Worm (Caenorhabditis elegans) whole organism, dauer: ENCODE results near the gene F23D12.1.

ENCODE experiments used
- unc-62 ChIP-seq: sonication (generic microtip); optimal IDR thresholded peaks from 2 replicates; lab custom pipeline; 2017; ENCODE audit warnings: missing biosample characterization, missing genetic modification reagents, missing genetic modification characterization

Gene F23D12.1

DNA sequence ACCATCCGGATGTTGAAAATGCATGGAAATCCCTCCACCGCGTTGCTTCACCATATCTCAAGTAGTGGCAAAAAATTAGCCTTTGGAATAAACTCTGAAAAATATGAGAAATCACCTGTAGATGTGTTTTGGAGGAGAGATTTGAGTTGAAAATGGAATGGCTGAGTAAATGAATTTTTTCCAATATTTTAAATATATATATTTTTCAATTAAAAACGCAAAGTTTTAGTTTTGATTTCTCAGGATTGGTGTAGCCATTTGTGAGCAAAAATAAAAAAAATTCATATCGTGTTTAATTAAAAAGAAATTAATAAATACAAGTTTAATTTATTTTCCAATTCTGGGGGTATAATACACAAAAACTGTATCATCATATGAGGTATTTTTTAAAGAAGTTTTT is at the start of gene F23D12.1:
Gene F23D12.1, minus strand, starts transcription at position 101 of the 400 bp plus-strand sequence.
- TF ChIP-seq unc-62 (GFP tag; lab: Kevin White, UChicago): no peak

DNA sequence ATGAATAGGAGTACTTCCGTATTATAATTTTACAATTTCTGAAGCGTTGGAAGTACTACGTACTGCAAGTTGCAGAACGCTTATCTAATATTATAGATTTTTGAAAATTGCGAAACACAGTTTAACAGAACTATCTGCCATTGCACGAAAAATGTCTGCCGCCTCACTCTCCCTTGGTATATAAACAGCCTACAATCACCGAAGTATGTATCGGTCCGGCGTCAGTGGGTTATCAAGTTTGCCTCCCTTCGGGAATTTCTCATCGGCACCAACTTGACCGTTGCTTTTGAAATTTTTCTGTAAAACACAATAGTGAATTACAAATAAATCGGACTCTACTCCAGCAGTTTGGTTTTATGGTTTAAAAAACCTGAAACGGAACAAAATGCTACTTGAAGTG is 49.4 kb upstream of the F23D12.1 start:
- no peak for TF ChIP-seq unc-62 (GFP tag; lab: Kevin White, UChicago)

DNA sequence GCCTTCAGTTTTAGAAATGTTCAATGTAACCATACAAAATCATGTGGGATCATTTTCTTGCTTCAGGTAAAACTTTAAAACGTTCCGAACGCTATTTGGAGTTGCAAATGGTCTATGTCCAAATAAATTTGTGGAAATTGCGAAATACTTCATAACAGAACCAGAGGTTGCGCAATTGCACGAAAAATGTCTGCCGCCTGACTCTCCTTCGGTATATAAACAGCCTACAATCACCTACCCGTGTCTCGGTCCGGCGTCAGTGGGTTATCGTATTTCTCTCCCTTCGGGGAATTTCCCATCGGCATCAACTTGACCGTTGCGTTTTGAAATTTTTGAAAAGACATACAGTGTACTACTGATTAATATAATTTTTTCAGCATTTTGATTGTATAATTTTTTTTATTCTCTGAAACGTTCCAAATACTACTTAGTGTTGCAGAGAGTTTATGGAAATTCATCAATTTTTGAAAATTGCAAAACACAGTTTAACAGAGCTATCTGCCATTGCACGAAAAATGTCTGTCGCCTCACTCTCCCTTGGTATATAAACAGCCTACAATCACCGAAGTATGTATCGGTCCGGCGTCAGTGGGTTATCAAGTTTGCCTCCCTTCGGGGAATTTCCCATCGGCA is 48.8 kb upstream of the F23D12.1 start:
- no peak for TF ChIP-seq unc-62 (GFP tag; lab: Kevin White, UChicago)

DNA sequence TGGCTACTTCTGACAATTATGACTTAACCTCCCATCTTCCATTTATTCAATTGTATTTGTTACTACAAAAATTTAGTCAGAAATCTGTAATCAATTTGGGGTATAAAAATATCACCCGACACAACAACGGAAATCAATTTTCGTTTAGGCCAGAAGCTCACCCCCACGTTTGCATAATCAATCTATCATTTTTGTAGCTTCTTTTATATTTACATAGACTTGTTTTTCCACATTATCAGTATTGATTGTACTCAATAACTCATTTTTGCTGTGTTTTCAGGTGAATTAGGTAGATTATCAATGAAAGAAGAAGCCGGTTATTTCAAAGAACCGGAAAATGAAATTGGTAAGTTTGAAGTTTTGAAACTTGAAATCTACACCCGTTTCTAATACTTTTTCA is 45.8 kb upstream of the F23D12.1 start, which contains the start of gene M163.5:
Gene M163.5, plus strand, starts transcription at position 301 of the 400 bp plus-strand sequence.
- no peak for TF ChIP-seq unc-62 (GFP tag; lab: Kevin White, UChicago)

DNA sequence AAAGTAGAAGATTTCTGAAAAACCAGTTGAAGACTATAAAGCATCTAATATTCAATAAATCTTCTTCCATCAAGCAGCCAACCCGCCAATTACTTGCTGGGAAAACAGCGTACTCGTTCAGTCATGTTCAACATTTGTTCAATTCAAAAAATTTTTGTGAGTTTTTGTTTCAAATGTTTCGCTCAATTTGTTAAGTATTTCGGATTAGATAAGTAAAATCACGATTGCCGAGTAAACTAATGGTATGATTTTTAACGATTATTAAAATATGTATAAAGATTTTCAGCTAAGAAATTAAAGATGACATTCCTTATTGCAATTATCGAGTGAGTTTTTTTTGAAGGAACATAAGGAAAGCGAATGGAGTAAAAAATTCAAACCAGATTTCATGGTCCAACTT is 42.7 kb upstream of the F23D12.1 start, which contains the start of gene M163.10:
Gene M163.10, plus strand, starts transcription at position 301 of the 400 bp plus-strand sequence.
- no peak for TF ChIP-seq unc-62 (GFP tag; lab: Kevin White, UChicago)

DNA sequence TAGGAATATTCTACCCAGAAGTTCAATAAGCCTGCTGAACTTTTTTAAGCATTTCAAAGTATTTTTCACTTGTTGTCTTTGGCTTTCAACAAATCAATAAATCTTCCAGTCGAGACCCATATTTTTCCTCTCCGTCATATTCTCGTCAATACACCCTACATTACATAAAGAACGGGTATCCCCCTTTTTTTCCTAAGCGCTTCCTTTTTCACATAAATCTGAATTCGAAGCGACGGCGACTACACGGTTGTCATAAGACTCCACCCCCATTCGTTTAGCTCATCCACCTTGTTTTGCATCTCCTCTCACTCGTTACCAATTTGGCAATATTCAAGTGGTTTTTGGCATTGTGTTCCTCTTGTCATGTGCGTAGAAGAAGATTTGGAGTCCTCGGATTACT is 41.3 kb upstream of the F23D12.1 start, which contains the start of gene M163.9:
Gene M163.9, plus strand, starts transcription at position 301 of the 400 bp plus-strand sequence.
- no peak for TF ChIP-seq unc-62 (GFP tag; lab: Kevin White, UChicago)

DNA sequence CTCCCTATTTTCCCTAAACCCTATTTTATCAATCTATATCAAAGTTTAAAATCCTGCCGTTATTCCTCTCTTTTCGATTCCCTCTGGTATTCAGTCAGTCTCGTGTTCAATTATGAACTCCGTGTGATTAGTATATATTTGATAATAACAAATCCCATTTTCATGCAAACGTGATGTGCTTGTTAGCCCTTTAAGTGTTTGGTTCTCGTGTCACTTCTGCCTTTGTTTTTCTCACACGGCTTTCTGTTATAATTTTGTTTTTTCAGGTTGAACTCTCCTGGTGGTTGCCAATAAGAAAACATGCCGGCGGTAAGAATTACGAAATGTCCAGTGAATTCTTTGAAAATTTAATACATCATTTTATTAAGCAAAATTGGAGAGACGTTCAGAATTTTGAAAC is 38.6 kb upstream of the F23D12.1 start, which contains the start of gene M163.21:
Gene M163.21, plus strand, starts transcription at position 301 of the 400 bp plus-strand sequence.
- no peak for TF ChIP-seq unc-62 (GFP tag; lab: Kevin White, UChicago)

DNA sequence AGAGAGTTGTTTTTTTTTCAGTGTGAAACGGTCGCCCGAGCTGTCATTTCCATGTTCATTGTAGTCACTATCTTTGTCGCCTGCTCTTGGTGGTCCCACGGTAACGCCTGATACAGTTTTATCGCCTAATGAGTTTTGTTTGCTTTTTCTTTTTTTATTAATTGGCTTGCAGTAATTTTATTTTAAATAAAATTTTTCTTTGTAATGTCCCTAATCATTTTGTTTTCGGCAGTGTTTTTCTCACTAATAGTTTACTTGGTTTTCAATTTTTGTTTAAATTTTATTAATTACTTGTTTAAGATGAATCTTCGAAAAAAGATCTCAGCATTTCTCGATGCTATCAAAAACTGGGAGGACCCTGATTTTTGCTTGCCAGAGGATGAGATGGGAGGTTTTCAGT is 37.6 kb upstream of the F23D12.1 start, which contains the start of gene M163.22:
Gene M163.22, plus strand, starts transcription at position 301 of the 400 bp plus-strand sequence.
- TF ChIP-seq unc-62 (GFP tag; lab: Kevin White, UChicago): no peak

DNA sequence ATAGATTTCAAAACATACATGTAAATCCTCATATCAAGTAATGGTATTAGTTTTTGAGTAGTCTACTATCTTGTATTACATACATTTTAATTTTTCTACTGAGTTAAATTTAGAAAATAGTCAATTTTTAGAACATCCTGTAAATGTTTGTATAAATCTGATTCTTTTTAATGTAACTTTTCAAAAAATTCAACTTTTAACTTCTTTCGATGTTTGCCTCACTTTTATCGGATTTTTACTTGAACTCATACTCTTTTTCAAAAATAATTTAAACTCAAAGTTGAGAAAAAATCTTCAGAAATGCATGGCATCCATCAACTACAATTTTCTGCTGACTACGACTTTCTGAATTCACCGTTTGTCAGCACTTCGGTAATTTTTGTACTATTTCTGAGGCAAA is 36.6 kb upstream of the F23D12.1 start, which contains the start of gene M163.7:
Gene M163.7, plus strand, starts transcription at position 301 of the 400 bp plus-strand sequence.
- no peak for TF ChIP-seq unc-62 (GFP tag; lab: Kevin White, UChicago)

DNA sequence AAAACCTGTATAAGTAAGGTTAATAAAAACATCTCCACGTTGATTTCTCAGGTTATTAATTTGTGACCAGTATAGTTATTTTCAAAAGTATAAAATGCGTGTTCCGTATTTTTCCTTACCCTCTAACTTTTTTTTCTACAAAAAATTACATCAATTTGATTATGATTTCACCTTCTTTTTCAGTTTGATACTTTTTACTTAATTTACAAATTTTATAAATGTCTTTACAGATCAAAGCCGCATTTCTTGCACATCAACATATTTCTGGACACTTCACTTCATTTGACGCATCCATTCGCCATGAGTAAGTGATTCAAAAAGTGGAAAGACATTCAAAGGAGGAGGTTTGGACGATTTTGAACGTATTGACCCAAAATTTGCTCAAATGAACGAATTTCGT is 32.5 kb upstream of the F23D12.1 start, which contains the start of gene Y66C5A.2:
Gene Y66C5A.2, plus strand, starts transcription at position 301 of the 400 bp plus-strand sequence.
- no peak for TF ChIP-seq unc-62 (GFP tag; lab: Kevin White, UChicago)

DNA sequence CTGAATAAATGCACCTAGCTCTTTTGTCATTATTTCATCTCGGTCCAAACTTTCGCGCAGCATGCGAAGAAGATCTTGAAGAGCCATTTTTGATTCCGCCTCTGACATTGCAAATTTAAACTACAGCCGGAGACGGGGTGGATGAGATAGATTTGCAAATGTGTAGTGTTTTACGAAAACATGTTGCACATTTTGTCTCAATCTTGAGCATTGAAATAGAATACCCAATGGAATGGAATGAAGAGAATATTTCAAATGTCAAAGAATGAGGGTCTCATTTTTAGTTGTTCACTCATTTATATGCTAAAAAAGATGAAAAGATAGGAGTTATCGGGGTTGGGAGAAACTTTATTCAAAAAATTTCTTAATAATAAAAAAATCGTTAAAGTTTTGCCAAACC is 27.5 kb upstream of the F23D12.1 start, which contains the start of gene Y66C5A.1:
Gene Y66C5A.1, minus strand, starts transcription at position 101 of the 400 bp plus-strand sequence.
- no peak for TF ChIP-seq unc-62 (GFP tag; lab: Kevin White, UChicago)

DNA sequence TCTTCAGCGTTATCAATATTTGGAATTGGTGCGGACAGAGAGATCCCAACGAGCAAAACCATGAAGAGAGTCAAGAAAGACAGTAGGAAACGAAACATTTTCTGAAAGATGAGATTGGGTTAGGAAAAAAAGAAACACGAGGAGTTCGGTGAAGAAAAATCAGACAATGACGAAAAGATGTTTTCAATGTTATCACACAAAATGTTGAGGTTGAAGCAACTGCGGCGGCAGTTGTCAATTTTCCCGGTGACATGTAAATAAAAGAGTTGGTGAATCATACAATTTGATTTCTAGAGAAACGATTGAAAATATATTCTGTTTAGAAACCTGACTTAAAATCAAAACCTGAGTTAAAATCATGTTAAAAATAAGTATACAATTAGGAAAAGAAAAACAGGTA is 25.8 kb upstream of the F23D12.1 start, which contains the start of gene F23D12.7:
Gene F23D12.7, minus strand, starts transcription at position 101 of the 400 bp plus-strand sequence.
- TF ChIP-seq unc-62 (GFP tag; lab: Kevin White, UChicago): no peak

DNA sequence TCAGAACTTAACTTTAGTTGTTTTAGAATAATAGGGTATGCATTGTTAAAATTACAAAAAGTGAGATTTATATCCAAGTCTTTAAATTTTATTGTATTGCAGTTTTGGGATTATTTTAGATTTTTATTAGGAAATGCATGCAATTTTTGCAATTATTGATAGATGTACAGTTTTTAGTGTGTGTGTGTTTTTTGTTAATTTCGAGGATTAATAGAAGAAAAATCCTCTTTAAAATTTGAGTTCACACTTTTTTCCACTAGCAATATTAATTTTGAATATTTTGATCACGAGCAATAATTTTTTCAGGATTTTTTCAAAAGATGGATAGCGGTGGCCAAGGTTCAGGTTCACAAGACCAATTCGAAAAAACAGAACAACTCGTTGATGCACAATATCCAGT is 20.0 kb upstream of the F23D12.1 start, which contains the start of gene jmjd-3.2:
Gene jmjd-3.2, plus strand, starts transcription at position 301 of the 400 bp plus-strand sequence.
- TF ChIP-seq unc-62 (GFP tag; lab: Kevin White, UChicago): no peak

DNA sequence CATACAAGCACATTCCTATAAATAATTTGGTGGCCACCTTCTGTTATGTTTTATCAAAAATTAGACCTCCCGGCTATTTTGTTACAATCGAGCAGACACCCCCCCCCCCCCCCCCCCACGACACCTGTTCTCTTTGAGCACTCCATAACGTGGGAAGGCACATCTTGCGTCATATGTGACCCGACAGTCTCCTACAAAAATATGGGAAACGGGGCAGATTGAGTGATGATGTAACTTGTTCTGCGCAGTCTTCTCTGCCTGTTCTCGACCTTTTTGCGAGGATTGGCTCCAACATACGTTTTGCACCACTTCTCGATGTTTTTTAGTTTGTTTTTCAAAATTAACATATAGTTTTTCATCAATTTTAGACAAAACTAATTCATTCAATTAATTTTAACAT is 19.5 kb upstream of the F23D12.1 start:
- no peak for TF ChIP-seq unc-62 (GFP tag; lab: Kevin White, UChicago)

DNA sequence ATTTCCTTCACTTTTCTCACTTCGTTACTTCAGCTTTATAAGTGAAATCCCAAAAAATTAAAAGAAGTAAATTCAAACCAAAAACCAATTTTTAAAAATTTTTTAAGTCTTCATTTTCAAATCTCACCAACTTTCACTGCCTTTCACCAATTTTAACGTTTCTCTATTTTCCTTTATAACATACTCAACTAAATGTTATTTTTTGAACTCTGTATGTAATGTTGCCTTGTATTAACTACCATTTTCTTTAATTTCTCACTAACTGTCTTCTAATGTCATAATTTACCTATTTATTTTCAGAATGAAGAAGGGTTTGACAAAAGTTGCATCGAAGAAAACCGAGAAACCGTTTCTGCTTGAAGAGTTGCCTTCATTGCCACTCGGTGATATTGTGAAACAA is 16.7 kb upstream of the F23D12.1 start, which contains the start of gene F23D12.4:
Gene F23D12.4, plus strand, starts transcription at position 301 of the 400 bp plus-strand sequence.
- TF ChIP-seq unc-62 (GFP tag; lab: Kevin White, UChicago): no peak

DNA sequence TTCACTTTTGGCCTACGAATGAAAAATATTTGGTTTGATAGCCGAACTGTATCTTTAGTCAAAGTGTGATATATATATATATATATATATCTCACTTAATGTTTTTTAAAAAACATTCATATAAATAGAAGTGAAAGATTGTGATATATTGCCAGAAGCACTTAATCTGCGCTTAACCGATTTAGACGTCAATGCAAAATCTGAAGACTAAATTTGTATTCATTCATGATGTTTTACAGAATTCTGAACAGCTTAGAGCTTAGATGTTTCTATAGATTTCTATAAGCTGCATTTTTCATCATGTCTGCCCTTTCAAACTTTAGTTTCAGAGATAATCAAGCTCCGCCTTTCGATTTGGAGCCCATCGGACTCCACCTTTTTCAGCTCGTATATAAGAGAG is 14.4 kb upstream of the F23D12.1 start, which contains the start of gene F23D12.3:
Gene F23D12.3, plus strand, starts transcription at position 301 of the 400 bp plus-strand sequence.
- no peak for TF ChIP-seq unc-62 (GFP tag; lab: Kevin White, UChicago)
